Worm (Caenorhabditis elegans) whole organism, early embryonic: Measurements from ENCODE around the gene nlp-46.

Experiments
- B0310.2 ChIP-seq: sonication (generic microtip); optimal IDR thresholded peaks from 2 replicates; lab custom pipeline; 2016; ENCODE audit warnings: mild to moderate bottlenecking, missing genetic modification characterization, missing compliant biosample characterization
- F13C5.2 ChIP-seq: sonication (generic microtip); optimal IDR thresholded peaks from 2 replicates; lab custom pipeline; 2017; ENCODE audit warnings: mild to moderate bottlenecking, missing genetic modification characterization, inconsistent platforms, missing compliant biosample characterization
- aly-1 ChIP-seq: sonication (generic microtip); optimal IDR thresholded peaks from 2 replicates; lab custom pipeline; 2016; ENCODE audit warnings: missing genetic modification characterization, missing compliant biosample characterization
- ama-1 ChIP-seq: fragments of 150-350 bp; optimal IDR thresholded peaks from 2 replicates; lab custom pipeline; 2014
- ceh-13 ChIP-seq: fragments of 200-800 bp; sonication (Bioruptor generic); optimal IDR thresholded peaks from 2 replicates; lab custom pipeline; 2018; ENCODE audit warnings: mild to moderate bottlenecking, missing genetic modification characterization, missing compliant biosample characterization
- ceh-36 ChIP-seq: sonication (generic microtip); optimal IDR thresholded peaks from 2 replicates; lab custom pipeline; 2016; ENCODE audit warnings: missing genetic modification characterization, inconsistent platforms, missing compliant biosample characterization
- ets-7 ChIP-seq: sonication (generic microtip); optimal IDR thresholded peaks from 2 replicates; lab custom pipeline; 2016; ENCODE audit warnings: missing genotype, missing genetic modification characterization, missing compliant biosample characterization
- flt-1 ChIP-seq: fragments of 200-800 bp; sonication (Bioruptor generic); IDR thresholded peaks from 2 replicates; pipeline ENCODE4 v1.3.6; 2022; ENCODE audit warnings: missing genetic modification characterization, missing compliant biosample characterization
- hmbx-1 ChIP-seq: sonication (generic microtip); optimal IDR thresholded peaks from 2 replicates; lab custom pipeline; 2016; ENCODE audit warnings: mild to moderate bottlenecking, missing genetic modification characterization, missing compliant biosample characterization
- hmg-4 ChIP-seq: fragments of 200-800 bp; sonication (Bioruptor generic); optimal IDR thresholded peaks from 2 replicates; lab custom pipeline; 2018; ENCODE audit warnings: mild to moderate bottlenecking, missing genetic modification characterization, missing compliant biosample characterization
- hnd-1 ChIP-seq: sonication (generic microtip); optimal IDR thresholded peaks from 2 replicates; lab custom pipeline; 2016; ENCODE audit warnings: missing genetic modification characterization, missing compliant biosample characterization
- pes-1 ChIP-seq: fragments of 200-800 bp; sonication (Bioruptor generic); IDR thresholded peaks from 2 replicates; pipeline ENCODE4 v1.3.6; 2022; ENCODE audit warnings: missing genetic modification reagents, missing genetic modification characterization, missing compliant biosample characterization
- scrt-1 ChIP-seq: fragments of 200-800 bp; sonication (Bioruptor generic); IDR thresholded peaks from 2 replicates; pipeline ENCODE4 v1.3.6; 2022; ENCODE audit warnings: missing genetic modification characterization, missing compliant biosample characterization
- sea-1 ChIP-seq: fragments of 200-800 bp; sonication (Bioruptor generic); conservative IDR thresholded peaks from 2 replicates; pipeline ENCODE4 v1.3.6; 2022; ENCODE audit warnings: missing genetic modification characterization, missing compliant biosample characterization
- tbx-11 ChIP-seq: fragments of 200-800 bp; sonication (Bioruptor generic); IDR thresholded peaks from 2 replicates; pipeline ENCODE4 v1.3.6; 2022; ENCODE audit warnings: missing genetic modification characterization, missing compliant biosample characterization
- tbx-37 ChIP-seq: fragments of 200-800 bp; sonication (Bioruptor generic); conservative IDR thresholded peaks from 2 replicates; pipeline ENCODE4 v1.3.6; 2022; ENCODE audit warnings: missing genetic modification reagents, missing genetic modification characterization, missing compliant biosample characterization
- tra-4 ChIP-seq: sonication (generic microtip); optimal IDR thresholded peaks from 2 replicates; lab custom pipeline; 2017; ENCODE audit warnings: missing genetic modification characterization, missing compliant biosample characterization

The nlp-46 gene

ce11 chrV:12491070-12491643 lies 14.9 kb downstream of the nlp-46 start:
- 0 out of 2 replicates have a peak, but pooled peaks have one; percentile 9 for TF ChIP-seq tbx-37 (GFP tag; lab: Robert Waterston, UW)
- no peak for TF ChIP-seq hmg-4 (GFP tag; lab: Kevin White, UChicago)
- TF ChIP-seq flt-1 = no peak
- no peak for TF ChIP-seq tbx-11 (GFP tag; lab: Robert Waterston, UW)
- no peak for TF ChIP-seq ets-7
- TF ChIP-seq sea-1 = no peak
- no peak for TF ChIP-seq scrt-1
- TF ChIP-seq aly-1 = no peak

ce11 chrV:12488002-12488401 lies 18.1 kb downstream of the nlp-46 start:
- TF ChIP-seq ceh-13 (GFP tag; lab: Kevin White, UChicago) (no peak), flt-1 (no peak), hmbx-1 (tag; lab: Kevin White, UChicago) (no peak)

- TF ChIP-seq aly-1 (no peak), hmbx-1 (tag; lab: Kevin White, UChicago) (no peak), ceh-13 (GFP tag; lab: Kevin White, UChicago) (no peak), sea-1 (no peak), tra-4 (tag; lab: Kevin White, UChicago) (no peak), F13C5.2 (tag; lab: Kevin White, UChicago) (no peak)
Observed at ce11 chrV:12486934-12487333, 19.2 kb downstream of the nlp-46 start, which contains the start of gene inx-11. Gene inx-11, plus strand, starts transcription at chrV:12487234.

ce11 chrV:12484585-12484984 lies 21.5 kb downstream of the nlp-46 start, which contains the start of gene srt-39:
Gene srt-39, plus strand, starts transcription at chrV:12484885.
- no peak for TF ChIP-seq hmg-4 (GFP tag; lab: Kevin White, UChicago)
- TF ChIP-seq flt-1 = no peak
- no peak for TF ChIP-seq ets-7
- no peak for TF ChIP-seq tbx-37 (GFP tag; lab: Robert Waterston, UW)
- no peak for TF ChIP-seq tbx-11 (GFP tag; lab: Robert Waterston, UW)
- no peak for TF ChIP-seq tra-4 (tag; lab: Kevin White, UChicago)
- no peak for TF ChIP-seq aly-1
- no peak for TF ChIP-seq hmbx-1 (tag; lab: Kevin White, UChicago)
- no peak for TF ChIP-seq hnd-1 (tag; lab: Kevin White, UChicago)
- no peak for TF ChIP-seq ceh-13 (GFP tag; lab: Kevin White, UChicago)
- no peak for TF ChIP-seq F13C5.2 (tag; lab: Kevin White, UChicago)
- no peak for TF ChIP-seq sea-1

ce11 chrV:12478990-12479389 lies 27.1 kb downstream of the nlp-46 start:
- TF ChIP-seq ceh-36 (tag; lab: Kevin White, UChicago) = no peak
- no peak for TF ChIP-seq scrt-1
- TF ChIP-seq tbx-37 (GFP tag; lab: Robert Waterston, UW) = no peak
- TF ChIP-seq sea-1 = no peak
- TF ChIP-seq B0310.2 = no peak
- no peak for TF ChIP-seq hmbx-1 (tag; lab: Kevin White, UChicago)
- no peak for TF ChIP-seq tra-4 (tag; lab: Kevin White, UChicago)
- no peak for TF ChIP-seq F13C5.2 (tag; lab: Kevin White, UChicago)
- no peak for TF ChIP-seq hnd-1 (tag; lab: Kevin White, UChicago)
- no peak for TF ChIP-seq flt-1
- TF ChIP-seq pes-1 (GFP tag; lab: Robert Waterston, UW) = no peak
- TF ChIP-seq hmg-4 (GFP tag; lab: Kevin White, UChicago) = no peak
- no peak for TF ChIP-seq ama-1
- no peak for TF ChIP-seq ceh-13 (GFP tag; lab: Kevin White, UChicago)
- no peak for TF ChIP-seq aly-1
- no peak for TF ChIP-seq ets-7
- no peak for TF ChIP-seq tbx-11 (GFP tag; lab: Robert Waterston, UW)

- TF ChIP-seq pes-1 (GFP tag; lab: Robert Waterston, UW) (no peak), B0310.2 (no peak), flt-1 (no peak), hnd-1 (tag; lab: Kevin White, UChicago) (no peak), tbx-11 (GFP tag; lab: Robert Waterston, UW) (no peak), ama-1 (no peak), tbx-37 (GFP tag; lab: Robert Waterston, UW) (no peak), hmbx-1 (tag; lab: Kevin White, UChicago) (no peak), ets-7 (no peak), aly-1 (no peak), tra-4 (tag; lab: Kevin White, UChicago) (no peak), F13C5.2 (tag; lab: Kevin White, UChicago) (no peak), scrt-1 (no peak), ceh-36 (tag; lab: Kevin White, UChicago) (no peak), ceh-13 (GFP tag; lab: Kevin White, UChicago) (no peak), hmg-4 (GFP tag; lab: Kevin White, UChicago) (no peak)
Observed at ce11 chrV:12478111-12478510, 28.0 kb downstream of the nlp-46 start, which contains the start of gene atn-1. Gene atn-1, plus strand, starts transcription at chrV:12478411.

- no peak for TF ChIP-seq pes-1 (GFP tag; lab: Robert Waterston, UW)
- TF ChIP-seq aly-1 = no peak
- TF ChIP-seq hmbx-1 (tag; lab: Kevin White, UChicago) = no peak
- no peak for TF ChIP-seq tbx-11 (GFP tag; lab: Robert Waterston, UW)
- TF ChIP-seq ceh-13 (GFP tag; lab: Kevin White, UChicago) = no peak
- no peak for TF ChIP-seq tbx-37 (GFP tag; lab: Robert Waterston, UW)
- no peak for TF ChIP-seq hmg-4 (GFP tag; lab: Kevin White, UChicago)
- no peak for TF ChIP-seq scrt-1
- TF ChIP-seq ama-1 = no peak
Observed at ce11 chrV:12477139-12477538, 28.9 kb downstream of the nlp-46 start.

- TF ChIP-seq tbx-11 (GFP tag; lab: Robert Waterston, UW) = no peak
- no peak for TF ChIP-seq B0310.2
- no peak for TF ChIP-seq tra-4 (tag; lab: Kevin White, UChicago)
- no peak for TF ChIP-seq hmbx-1 (tag; lab: Kevin White, UChicago)
- TF ChIP-seq flt-1 = no peak
- TF ChIP-seq aly-1 = no peak
- TF ChIP-seq scrt-1 = no peak
- TF ChIP-seq ceh-36 (tag; lab: Kevin White, UChicago) = no peak
- TF ChIP-seq hnd-1 (tag; lab: Kevin White, UChicago) = no peak
- no peak for TF ChIP-seq tbx-37 (GFP tag; lab: Robert Waterston, UW)
- TF ChIP-seq hmg-4 (GFP tag; lab: Kevin White, UChicago) = no peak
- no peak for TF ChIP-seq pes-1 (GFP tag; lab: Robert Waterston, UW)
- no peak for TF ChIP-seq ama-1
- TF ChIP-seq sea-1 = no peak
- no peak for TF ChIP-seq ceh-13 (GFP tag; lab: Kevin White, UChicago)
- TF ChIP-seq ets-7 = no peak
- TF ChIP-seq F13C5.2 (tag; lab: Kevin White, UChicago) = no peak
Observed at ce11 chrV:12475360-12475759, 30.7 kb downstream of the nlp-46 start.
